Fruit fly (Drosophila melanogaster) whole organism, prepupa: ENCODE measurements around the gene CG2617.

Source experiments
- Blimp-1 ChIP-seq: fragments of 200-800 bp; sonication (Bioruptor generic); optimal IDR thresholded peaks from 3 replicates; lab custom pipeline; 2017; ENCODE audit warnings: missing biosample characterization, missing genetic modification characterization, mild to moderate bottlenecking, moderate library complexity, missing genetic modification reagents
- CG10631 ChIP-seq: fragments of 200-800 bp; sonication (Bioruptor generic); optimal IDR thresholded peaks from 2 replicates; lab custom pipeline; 2016; ENCODE audit warnings: missing biosample characterization, missing genetic modification characterization
- CG10669 ChIP-seq: fragments of 200-800 bp; sonication (Bioruptor generic); optimal IDR thresholded peaks from 3 replicates; lab custom pipeline; 2018; ENCODE audit warnings: missing biosample characterization, mild to moderate bottlenecking, missing genetic modification characterization, moderate library complexity
- CG11294 ChIP-seq: fragments of 200-800 bp; sonication (Bioruptor generic); IDR thresholded peaks from 2 replicates; pipeline ENCODE4 v1.3.6; 2022; ENCODE audit warnings: missing biosample characterization, missing genetic modification characterization
- CG11762 ChIP-seq: fragments of 200-800 bp; sonication (Bioruptor generic); optimal IDR thresholded peaks from 3 replicates; lab custom pipeline; 2016; ENCODE audit warnings: missing biosample characterization, missing genetic modification characterization; ENCODE audit not compliant: insufficient read depth
- CG11902 ChIP-seq: fragments of 200-800 bp; sonication (Bioruptor generic); optimal IDR thresholded peaks from 3 replicates; lab custom pipeline; 2016; ENCODE audit warnings: missing biosample characterization, missing genetic modification characterization
- CG15336 ChIP-seq: fragments of 200-800 bp; sonication (Bioruptor generic); IDR thresholded peaks from 2 replicates; pipeline ENCODE4 v1.3.6; 2022; ENCODE audit warnings: missing biosample characterization, missing genetic modification characterization
- CG1621 ChIP-seq: fragments of 200-800 bp; sonication (Bioruptor generic); optimal IDR thresholded peaks from 3 replicates; lab custom pipeline; 2018; ENCODE audit warnings: missing biosample characterization, mild to moderate bottlenecking, missing genetic modification characterization
- CG16779 ChIP-seq: fragments of 200-800 bp; sonication (Bioruptor generic); optimal IDR thresholded peaks from 3 replicates; lab custom pipeline; 2017; ENCODE audit warnings: missing biosample characterization, mild to moderate bottlenecking, missing genetic modification characterization
- CG3032 ChIP-seq: fragments of 200-800 bp; optimal IDR thresholded peaks from 2 replicates; lab custom pipeline; 2019; ENCODE audit warnings: missing biosample characterization, mild to moderate bottlenecking, missing genetic modification characterization, moderate library complexity
- CG31627 ChIP-seq: fragments of 200-800 bp; sonication (Bioruptor generic); optimal IDR thresholded peaks from 3 replicates; lab custom pipeline; 2016; ENCODE audit warnings: missing biosample characterization, missing genetic modification characterization
- CG32006 ChIP-seq: fragments of 200-800 bp; sonication (Bioruptor generic); optimal IDR thresholded peaks from 3 replicates; lab custom pipeline; 2017; ENCODE audit warnings: missing biosample characterization, mild to moderate bottlenecking, missing genetic modification characterization
- CG34406 ChIP-seq: fragments of 200-800 bp; sonication (Bioruptor generic); optimal IDR thresholded peaks from 3 replicates; lab custom pipeline; 2016; ENCODE audit warnings: missing biosample characterization, missing genetic modification characterization
- CG4318 ChIP-seq: fragments of 200-800 bp; sonication (Bioruptor generic); optimal IDR thresholded peaks from 3 replicates; lab custom pipeline; 2017; ENCODE audit warnings: missing biosample characterization, mild to moderate bottlenecking, missing genetic modification characterization
- CG6163 ChIP-seq: fragments of 200-800 bp; sonication (Bioruptor generic); IDR thresholded peaks from 3 replicates; pipeline ENCODE4 v1.3.6; 2022; ENCODE audit warnings: missing biosample characterization, missing genetic modification characterization
- CG6792 ChIP-seq: fragments of 200-800 bp; sonication (Bioruptor generic); optimal IDR thresholded peaks from 3 replicates; lab custom pipeline; 2016; ENCODE audit warnings: missing biosample characterization, missing genetic modification characterization
- CG6808 ChIP-seq: fragments of 200-800 bp; sonication (Bioruptor generic); optimal IDR thresholded peaks from 3 replicates; lab custom pipeline; 2017; ENCODE audit warnings: missing biosample characterization, missing genetic modification characterization, mild to moderate bottlenecking, moderate library complexity, missing genetic modification reagents
- CG6854 ChIP-seq: fragments of 200-800 bp; sonication (Bioruptor generic); optimal IDR thresholded peaks from 2 replicates; lab custom pipeline; 2017; ENCODE audit warnings: missing biosample characterization, mild to moderate bottlenecking, missing genetic modification characterization
- CG7368 ChIP-seq: fragments of 200-800 bp; sonication (Bioruptor generic); optimal IDR thresholded peaks from 3 replicates; lab custom pipeline; 2016; ENCODE audit warnings: missing biosample characterization, missing genetic modification characterization
- CG8319 ChIP-seq: fragments of 200-800 bp; sonication (Bioruptor generic); optimal IDR thresholded peaks from 3 replicates; lab custom pipeline; 2016; ENCODE audit warnings: missing biosample characterization, missing genetic modification characterization
- CG9139 ChIP-seq: fragments of 200-800 bp; sonication (Bioruptor generic); optimal IDR thresholded peaks from 3 replicates; lab custom pipeline; 2017; ENCODE audit warnings: missing biosample characterization, mild to moderate bottlenecking, missing genetic modification characterization
- Eip75B ChIP-seq: fragments of 200-800 bp; sonication (Bioruptor generic); optimal IDR thresholded peaks from 3 replicates; lab custom pipeline; 2016; ENCODE audit warnings: missing biosample characterization, missing genetic modification characterization
- Eip78C ChIP-seq: fragments of 200-800 bp; sonication (Bioruptor generic); peaks from one replicate; lab custom pipeline; 2016; ENCODE audit warnings: missing biosample characterization, missing genetic modification characterization
- Eip93F ChIP-seq: fragments of 200-800 bp; sonication (Bioruptor generic); optimal IDR thresholded peaks from 2 replicates; lab custom pipeline; 2016; ENCODE audit warnings: missing biosample characterization, mild to moderate bottlenecking, missing genetic modification characterization
- Ets21C ChIP-seq: fragments of 200-800 bp; sonication (Bioruptor generic); optimal IDR thresholded peaks from 3 replicates; lab custom pipeline; 2016; ENCODE audit warnings: missing biosample characterization, missing genetic modification characterization
- Ets96B ChIP-seq: fragments of 200-800 bp; optimal IDR thresholded peaks from 2 replicates; lab custom pipeline; 2019; ENCODE audit warnings: missing biosample characterization, mild to moderate bottlenecking, missing genetic modification characterization, moderate library complexity
- Gug ChIP-seq: fragments of 200-800 bp; sonication (Bioruptor generic); IDR thresholded peaks from 2 replicates; pipeline ENCODE4 v1.3.6; 2022; ENCODE audit warnings: missing biosample characterization, missing genetic modification characterization
- Hr38 ChIP-seq: sonication (Bioruptor generic); optimal IDR thresholded peaks from 2 replicates; lab custom pipeline; 2016; ENCODE audit warnings: missing biosample characterization, missing genetic modification characterization
- Hr39 ChIP-seq: fragments of 200-800 bp; sonication (Bioruptor generic); optimal IDR thresholded peaks from 2 replicates; lab custom pipeline; 2016; ENCODE audit warnings: missing biosample characterization, missing genetic modification characterization
- Hr4 ChIP-seq: fragments of 200-800 bp; sonication (Bioruptor generic); optimal IDR thresholded peaks from 3 replicates; lab custom pipeline; 2016; ENCODE audit warnings: missing biosample characterization, missing genetic modification characterization
- Lpt ChIP-seq: fragments of 200-800 bp; sonication (Bioruptor generic); optimal IDR thresholded peaks from 3 replicates; lab custom pipeline; 2016; ENCODE audit warnings: missing biosample characterization, missing genetic modification characterization
- OdsH ChIP-seq: fragments of 200-800 bp; sonication (Bioruptor generic); optimal IDR thresholded peaks from 3 replicates; lab custom pipeline; 2016; ENCODE audit warnings: missing biosample characterization, missing genetic modification characterization
- Smox ChIP-seq: fragments of 200-800 bp; sonication (Bioruptor generic); optimal IDR thresholded peaks from 3 replicates; lab custom pipeline; 2016; ENCODE audit warnings: missing biosample characterization, missing genetic modification characterization
- Sox14 ChIP-seq: fragments of 200-800 bp; sonication (Bioruptor generic); optimal IDR thresholded peaks from 3 replicates; lab custom pipeline; 2016; ENCODE audit warnings: missing biosample characterization, missing genetic modification characterization
- Sox15 ChIP-seq: fragments of 200-800 bp; sonication (Bioruptor generic); optimal IDR thresholded peaks from 3 replicates; lab custom pipeline; 2016; ENCODE audit warnings: missing biosample characterization, missing genetic modification characterization
- achi ChIP-seq: fragments of 200-800 bp; sonication (Bioruptor generic); optimal IDR thresholded peaks from 3 replicates; lab custom pipeline; 2016; ENCODE audit warnings: missing biosample characterization, missing genetic modification characterization
- acj6 ChIP-seq: fragments of 200-800 bp; sonication (Bioruptor generic); optimal IDR thresholded peaks from 3 replicates; lab custom pipeline; 2016; ENCODE audit warnings: missing biosample characterization, missing genetic modification characterization
- cyc ChIP-seq: fragments of 200-800 bp; sonication (Bioruptor generic); optimal IDR thresholded peaks from 3 replicates; lab custom pipeline; 2016; ENCODE audit warnings: missing biosample characterization, missing genetic modification characterization
- eg ChIP-seq: fragments of 200-800 bp; sonication (Bioruptor generic); IDR thresholded peaks from 3 replicates; pipeline ENCODE4 v1.3.6; 2022; ENCODE audit warnings: missing biosample characterization, missing genetic modification characterization
- fd59A ChIP-seq: fragments of 200-800 bp; sonication (Bioruptor generic); optimal IDR thresholded peaks from 2 replicates; lab custom pipeline; 2017; ENCODE audit warnings: missing biosample characterization, mild to moderate bottlenecking, missing genetic modification characterization, missing genetic modification reagents
- fkh ChIP-seq: fragments of 200-800 bp; sonication (Bioruptor generic); optimal IDR thresholded peaks from 3 replicates; lab custom pipeline; 2017; ENCODE audit warnings: missing biosample characterization, mild to moderate bottlenecking, missing genetic modification characterization, moderate library complexity
- lz ChIP-seq: fragments of 200-800 bp; sonication (Bioruptor generic); optimal IDR thresholded peaks from 3 replicates; lab custom pipeline; 2016; ENCODE audit warnings: missing biosample characterization, missing genetic modification characterization
- salr ChIP-seq, 2 experiments: fragments of 200-800 bp; sonication (Bioruptor generic); optimal IDR thresholded peaks; 3 replicates each; lab custom pipeline; 2016 to 2018; ENCODE audit warnings: missing biosample characterization in 2 of 2, missing genetic modification characterization in 2 of 2, mild to moderate bottlenecking in 1 of 2
- spab ChIP-seq: fragments of 200-800 bp; sonication (Bioruptor generic); optimal IDR thresholded peaks from 2 replicates; lab custom pipeline; 2017; ENCODE audit warnings: missing biosample characterization, mild to moderate bottlenecking, missing genetic modification characterization, missing genetic modification reagents
- ss ChIP-seq, 2 experiments: fragments of 200-800 bp; sonication (Bioruptor generic); optimal IDR thresholded peaks; 2 replicates in 1 of 2; 3 replicates in 1 of 2; lab custom pipeline; 2017 to 2018; ENCODE audit warnings: mild to moderate bottlenecking in 2 of 2, missing biosample characterization in 2 of 2, missing genetic modification characterization in 2 of 2, moderate library complexity in 1 of 2
- svp ChIP-seq: fragments of 200-800 bp; sonication (Bioruptor generic); peaks from one replicate; lab custom pipeline; 2016; ENCODE audit warnings: missing biosample characterization, missing genetic modification characterization
- topi ChIP-seq: fragments of 200-800 bp; sonication (Bioruptor generic); optimal IDR thresholded peaks from 3 replicates; lab custom pipeline; 2016; ENCODE audit warnings: missing biosample characterization, missing genetic modification characterization
- vri ChIP-seq: fragments of 200-800 bp; sonication (Bioruptor generic); optimal IDR thresholded peaks from 3 replicates; lab custom pipeline; 2016; ENCODE audit warnings: missing biosample characterization, mild to moderate bottlenecking, missing genetic modification characterization

Gene CG2617

DNA sequence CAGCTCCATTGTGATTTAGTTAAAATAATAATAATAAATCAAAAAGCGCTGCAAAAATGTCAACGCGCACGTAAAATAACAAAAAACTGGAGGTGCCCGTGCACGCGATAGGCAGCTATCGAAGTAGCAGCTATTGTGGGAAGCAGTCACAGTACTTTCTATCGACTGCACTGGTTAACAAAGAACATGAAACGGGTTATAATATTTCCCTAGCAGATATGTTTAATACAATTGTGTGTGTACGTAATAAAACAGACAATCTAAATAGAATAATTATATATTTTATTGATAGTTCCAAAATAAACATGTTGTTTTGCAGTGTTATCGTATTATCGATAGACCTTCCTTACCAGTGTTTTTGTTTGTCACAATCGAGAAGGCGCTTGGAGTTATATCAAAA, 6.3 kb upstream of the CG2617 start, which contains the start of the genes CG31678 and IKKepsilon (continued):
- peak; percentile 14; the same call in 1 of the 2 replicates for TF ChIP-seq Gug (GFP tag; lab: Robert Waterston, UW)
- TF ChIP-seq CG6854 (GFP tag; lab: Kevin White, UChicago): peak; percentile 6
- TF ChIP-seq CG10669 (GFP tag; lab: Kevin White, UChicago): no peak
- TF ChIP-seq CG11294: no peak
- no peak for TF ChIP-seq vri
- TF ChIP-seq CG6163 (GFP tag; lab: Robert Waterston, UW): peak; percentile 43; the same call in 2 of the 3 replicates
- peak; percentile 25 for TF ChIP-seq cyc (GFP tag; lab: Kevin White, UChicago)
- no peak for TF ChIP-seq ss (GFP tag; optimal IDR thresholded peaks at IDR 0.05; lab: Kevin White, UChicago)
- TF ChIP-seq salr (GFP tag; optimal IDR thresholded peaks at IDR 0.05; lab: Kevin White, UChicago): no peak
- no peak for TF ChIP-seq Blimp-1
- TF ChIP-seq, all 60 proteins: peak for 26

DNA sequence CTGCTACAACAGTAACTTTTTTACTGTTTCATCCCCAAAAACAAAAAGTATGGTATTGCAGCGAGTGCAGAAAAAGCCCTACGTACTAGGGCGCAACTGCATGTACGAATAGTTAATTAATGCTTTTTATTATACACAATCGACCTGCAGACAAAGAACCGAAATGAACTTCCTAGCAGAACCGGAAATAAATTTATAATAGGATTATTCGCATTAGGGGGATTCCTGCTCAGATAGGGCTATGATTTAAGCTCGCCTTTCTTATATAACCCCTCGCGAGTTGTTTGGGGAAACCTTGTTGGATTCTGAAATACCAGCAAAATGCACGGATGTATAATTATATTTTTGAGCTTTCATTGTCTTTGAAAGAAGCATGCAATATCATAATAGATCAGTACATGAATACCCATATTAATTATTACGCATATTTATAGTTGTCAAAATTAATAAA, 495 bp upstream of the CG2617 start, which contains the start of gene Cen:
Gene Cen (minus strand): TSS at position 199 of the 451 bp plus-strand sequence.
- TF ChIP-seq CG6792 (GFP tag; lab: Kevin White, UChicago) (peak; percentile 61), CG6163 (GFP tag; lab: Robert Waterston, UW) (peak; percentile 82), CG31627 (GFP tag; lab: Kevin White, UChicago) (peak; percentile 83), Ets96B (tag; lab: Kevin White, UChicago) (peak; percentile 64), CG4318 (GFP tag; lab: Kevin White, UChicago) (no peak), topi (GFP tag; lab: Kevin White, UChicago) (peak; percentile 72), Hr39 (GFP tag; lab: Kevin White, UChicago) (peak; percentile 80), Sox14 (GFP tag; lab: Kevin White, UChicago) (peak; percentile 84), CG15336 (GFP tag; lab: Robert Waterston, UW) (peak; percentile 74), CG6808 (GFP tag; lab: Kevin White, UChicago) (peak; percentile 2), Hr4 (GFP tag; lab: Kevin White, UChicago) (peak; percentile 88), CG16779 (no peak), Eip93F (GFP tag; lab: Kevin White, UChicago) (peak; percentile 22), fd59A (GFP tag; lab: Kevin White, UChicago) (peak; percentile 27), CG3032 (tag; lab: Kevin White, UChicago) (peak; percentile 52), CG8319 (GFP tag; lab: Kevin White, UChicago) (peak; percentile 54), CG7368 (GFP tag; lab: Kevin White, UChicago) (no peak), Sox15 (peak; percentile 70), ss (GFP tag; optimal IDR thresholded peaks at IDR 0.05; lab: Kevin White, UChicago) (peak; percentile 43 to 58), acj6 (peak; percentile 72), CG11902 (GFP tag; lab: Kevin White, UChicago) (peak; percentile 58), Ets21C (GFP tag; lab: Kevin White, UChicago) (peak; percentile 62), svp (peak; percentile 85), Blimp-1 (no peak), lz (GFP tag; lab: Kevin White, UChicago) (peak; percentile 77), CG9139 (GFP tag; lab: Kevin White, UChicago) (no peak), achi (peak; percentile 59), CG10669 (GFP tag; lab: Kevin White, UChicago) (no peak), Eip75B (GFP tag; lab: Kevin White, UChicago) (peak; percentile 78), CG6854 (GFP tag; lab: Kevin White, UChicago) (no peak), CG34406 (GFP tag; lab: Kevin White, UChicago) (peak; percentile 79), CG10631 (GFP tag; lab: Kevin White, UChicago) (peak; percentile 79), salr (GFP tag; optimal IDR thresholded peaks at IDR 0.05; lab: Kevin White, UChicago) (peak in 1 of 2 experiments; percentile 12), CG32006 (no peak), eg (GFP tag; lab: Robert Waterston, UW) (no peak; the same call in 2 of the 3 replicates), OdsH (GFP tag; lab: Kevin White, UChicago) (peak; percentile 81), CG11762 (GFP tag; lab: Kevin White, UChicago) (peak; percentile 28), vri (no peak), fkh (GFP tag; lab: Kevin White, UChicago) (no peak), spab (GFP tag; lab: Kevin White, UChicago) (no peak), cyc (GFP tag; lab: Kevin White, UChicago) (peak; percentile 72), CG1621 (tag; lab: Kevin White, UChicago) (no peak), Lpt (GFP tag; lab: Kevin White, UChicago) (peak; percentile 22), Smox (GFP tag; lab: Kevin White, UChicago) (no peak), Eip78C (GFP tag; lab: Kevin White, UChicago) (peak; percentile 93), Hr38 (GFP tag; lab: Kevin White, UChicago) (peak; percentile 53)
